Worm (Caenorhabditis elegans) whole organism, mixed stage, embryonic: ENCODE measurements around the gene T14G12.6.

Experiments
- M03D4.4 ChIP-seq: sonication (generic microtip); optimal IDR thresholded peaks from 2 replicates; lab custom pipeline; 2017; ENCODE audit warnings: mild to moderate bottlenecking, missing genetic modification characterization, missing compliant biosample characterization
- elt-1 ChIP-seq: sonication (generic microtip); optimal IDR thresholded peaks from 2 replicates; lab custom pipeline; 2017; ENCODE audit warnings: missing genetic modification characterization, mild to moderate bottlenecking, missing compliant biosample characterization, antibody characterized with exemption, moderate library complexity, borderline replicate concordance; ENCODE audit not compliant: insufficient read depth
- elt-3 ChIP-seq: fragments of 150-350 bp; optimal IDR thresholded peaks from 2 replicates; lab custom pipeline; 2014; ENCODE audit warnings: missing biosample characterization, missing genetic modification characterization
- hlh-1 ChIP-seq: fragments of 150-350 bp; optimal IDR thresholded peaks from 2 replicates; lab custom pipeline; 2014; ENCODE audit warnings: missing biosample characterization, missing genetic modification reagents, missing genetic modification characterization
- lin-13 ChIP-seq: fragments of 150-350 bp; optimal IDR thresholded peaks from 2 replicates; lab custom pipeline; 2014; ENCODE audit warnings: missing biosample characterization, missing genetic modification characterization
- lsy-2 ChIP-seq: fragments of 150-350 bp; optimal IDR thresholded peaks from 2 replicates; lab custom pipeline; 2014; ENCODE audit warnings: missing biosample characterization, missing genetic modification characterization
- nhr-12 ChIP-seq: fragments of 150-350 bp; optimal IDR thresholded peaks from 2 replicates; lab custom pipeline; 2014; ENCODE audit warnings: missing biosample characterization, missing genetic modification characterization
- nhr-76 ChIP-seq: sonication (generic microtip); optimal IDR thresholded peaks from 2 replicates; lab custom pipeline; 2017; ENCODE audit warnings: missing biosample characterization, missing genetic modification characterization
- snpc-4 ChIP-seq: fragments of 150-350 bp; optimal IDR thresholded peaks from 2 replicates; lab custom pipeline; 2014; ENCODE audit warnings: missing biosample characterization, missing genetic modification characterization
- sptf-1 ChIP-seq: sonication (generic microtip); optimal IDR thresholded peaks from 2 replicates; lab custom pipeline; 2017; ENCODE audit warnings: mild to moderate bottlenecking, missing genetic modification characterization, moderate library complexity, missing compliant biosample characterization
- tbx-8 ChIP-seq: fragments of 200-800 bp; sonication (Bioruptor generic); optimal IDR thresholded peaks from 2 replicates; lab custom pipeline; 2018; ENCODE audit warnings: mild to moderate bottlenecking, missing genetic modification characterization, moderate library complexity, missing compliant biosample characterization
- unc-62 ChIP-seq: fragments of 150-350 bp; optimal IDR thresholded peaks from 2 replicates; lab custom pipeline; 2014; ENCODE audit warnings: missing biosample characterization, missing genetic modification reagents, missing genetic modification characterization
- ztf-11 ChIP-seq: fragments of 150-350 bp; optimal IDR thresholded peaks from 2 replicates; lab custom pipeline; 2014; ENCODE audit warnings: missing biosample characterization, missing genetic modification characterization

- TF ChIP-seq ztf-11 (tag; lab: Kevin White, UChicago) (no peak), snpc-4 (tag; lab: Kevin White, UChicago) (no peak), nhr-76 (tag; lab: Kevin White, UChicago) (no peak), M03D4.4 (no peak), elt-3 (tag; lab: Kevin White, UChicago) (no peak), tbx-8 (GFP tag; lab: Kevin White, UChicago) (no peak), sptf-1 (tag; lab: Kevin White, UChicago) (no peak), lin-13 (tag; lab: Kevin White, UChicago) (no peak), hlh-1 (tag; lab: Kevin White, UChicago) (no peak), nhr-12 (tag; lab: Kevin White, UChicago) (no peak), elt-1 (tag; lab: Kevin White, UChicago) (no peak), lsy-2 (tag; lab: Kevin White, UChicago) (no peak), unc-62 (GFP tag; lab: Kevin White, UChicago) (no peak)
Measured at ce11 chrX:3762410-3762809, 3.2 kb upstream of the T14G12.6 start, which contains the start of gene T14G12.11.
